Fruit fly (Drosophila melanogaster): ENCODE data around the gene Oatp33Eb.

Oatp33Eb gene

DNA sequence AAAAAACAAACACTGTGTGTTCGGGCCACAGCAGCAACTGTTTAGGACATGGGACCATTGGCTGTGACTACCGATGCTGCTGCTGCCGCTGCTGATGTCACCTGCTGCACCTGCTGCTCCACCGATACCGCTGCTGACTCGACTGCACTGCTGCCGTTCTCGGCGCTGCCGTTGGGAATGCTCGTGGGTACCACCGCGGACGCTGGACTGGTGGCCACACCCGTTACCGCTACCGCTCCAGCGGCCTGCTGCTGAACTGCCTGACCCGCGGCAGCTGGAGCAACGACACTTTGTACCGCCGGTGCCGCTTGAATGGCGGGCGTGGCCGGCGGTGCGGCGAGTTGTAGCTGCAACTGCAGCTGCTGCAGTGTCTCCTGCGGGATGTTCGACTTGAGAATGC is 9.4 kb downstream of the Oatp33Eb start:
- TF ChIP-seq Snoo (tag; optimal IDR thresholded peaks at IDR 0.05) (no peak), CG13204 (GFP tag; optimal IDR thresholded peaks at IDR 0.05) (peak; percentile 3), CG9948 (tag; optimal IDR thresholded peaks at IDR 0.05) (no peak)

DNA sequence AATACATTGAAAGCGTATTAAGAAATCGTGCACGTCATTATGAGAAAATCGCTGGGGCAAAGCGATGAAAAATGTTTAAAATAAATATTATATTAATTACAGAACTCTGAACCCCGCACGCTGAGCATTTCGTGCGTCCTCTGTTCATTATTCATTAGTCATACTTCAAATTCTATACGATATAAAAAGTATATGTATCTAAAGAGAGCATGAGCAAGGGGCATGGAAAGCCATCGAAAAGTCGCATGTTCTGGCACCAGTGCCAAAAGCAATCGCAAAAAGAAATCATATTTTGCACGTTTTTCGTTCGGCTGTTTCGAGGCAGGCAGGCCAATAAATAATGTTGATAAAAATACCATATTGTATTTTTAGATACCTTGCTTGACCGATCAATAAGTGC is 10.9 kb downstream of the Oatp33Eb start:
- no peak for TF ChIP-seq gl (tag; optimal IDR thresholded peaks at IDR 0.05)
- TF ChIP-seq D1 (tag; optimal IDR thresholded peaks at IDR 0.05) = no peak

dm6 chr2L:12459841-12460240 is 11.6 kb downstream of the Oatp33Eb start:
- TF ChIP-seq CG4496 (GFP tag; IDR thresholded peaks at IDR 0.05) (no peak), Pif1A (GFP tag; optimal IDR thresholded peaks at IDR 0.05) (no peak), CG9948 (tag; optimal IDR thresholded peaks at IDR 0.05) (no peak), CG15710 (tag; optimal IDR thresholded peaks at IDR 0.05) (no peak), D1 (tag; optimal IDR thresholded peaks at IDR 0.05) (no peak), rn (GFP tag; IDR thresholded peaks at IDR 0.05) (no peak), fd96Ca (GFP tag; IDR thresholded peaks at IDR 0.05) (no peak), Pif1B (GFP tag; optimal IDR thresholded peaks at IDR 0.05) (no peak), CG32121 (GFP tag; IDR thresholded peaks at IDR 0.05) (no peak), CG12605 (GFP tag; IDR thresholded peaks at IDR 0.05) (no peak), CG13204 (GFP tag; optimal IDR thresholded peaks at IDR 0.05) (no peak)

- TF ChIP-seq gl (tag; optimal IDR thresholded peaks at IDR 0.05) (peak; percentile 65), CG10348 (GFP tag; IDR thresholded peaks at IDR 0.05) (no peak), CG8301 (tag; optimal IDR thresholded peaks at IDR 0.05) (peak; percentile 28), CG8159 (tag; optimal IDR thresholded peaks at IDR 0.05) (peak; percentile 30), EcR (GFP tag; optimal IDR thresholded peaks at IDR 0.05) (peak; percentile 62), rn (GFP tag; IDR thresholded peaks at IDR 0.05) (0 out of 2 replicates have a peak, but pooled peaks have one; percentile 23), CG13204 (GFP tag; optimal IDR thresholded peaks at IDR 0.05) (peak; percentile 27), CG17806 (tag; optimal IDR thresholded peaks at IDR 0.05) (peak; percentile 28), Ets98B (GFP tag; IDR thresholded peaks at IDR 0.05) (peak; percentile 74), Snoo (tag; optimal IDR thresholded peaks at IDR 0.05) (peak; percentile 58), CG14655 (GFP tag; optimal IDR thresholded peaks at IDR 0.05) (peak; percentile 31), CG32121 (GFP tag; IDR thresholded peaks at IDR 0.05) (peak; percentile 68), CG15710 (tag; optimal IDR thresholded peaks at IDR 0.05) (peak; percentile 21), CG4496 (GFP tag; IDR thresholded peaks at IDR 0.05) (peak; percentile 69; the same call in 2 of the 3 replicates), CG34367 (tag; optimal IDR thresholded peaks at IDR 0.05) (peak; percentile 55), D1 (tag; optimal IDR thresholded peaks at IDR 0.05) (peak; percentile 20), Pif1B (GFP tag; optimal IDR thresholded peaks at IDR 0.05) (peak; percentile 77), CG12605 (GFP tag; IDR thresholded peaks at IDR 0.05) (peak; percentile 79), CG9948 (tag; optimal IDR thresholded peaks at IDR 0.05) (peak; percentile 9), Pif1A (GFP tag; optimal IDR thresholded peaks at IDR 0.05) (peak; percentile 65), fd96Ca (GFP tag; IDR thresholded peaks at IDR 0.05) (no peak; the same call in 1 of the 3 replicates)
Observed at dm6 chr2L:12460767-12461739, 12.8 kb downstream of the Oatp33Eb start.

DNA sequence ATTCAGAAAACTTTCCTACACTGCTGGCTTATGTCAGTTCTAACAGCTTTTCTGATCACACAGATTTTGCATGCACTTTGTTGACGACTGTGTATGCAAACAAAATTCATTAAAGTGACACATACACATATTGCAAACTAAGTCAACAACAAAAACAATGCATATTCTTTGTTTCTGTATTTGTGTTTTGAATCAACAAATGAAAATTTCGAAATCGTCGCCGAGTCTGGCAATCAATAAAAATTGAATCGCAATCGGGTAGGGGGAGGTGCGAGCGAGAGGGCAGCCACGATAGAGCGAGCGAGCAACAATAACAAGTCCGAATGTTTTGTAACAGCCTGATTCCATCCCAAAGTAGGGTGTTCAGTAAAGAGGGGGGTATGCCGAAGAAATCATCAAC is 14.8 kb downstream of the Oatp33Eb start:
- TF ChIP-seq rn (GFP tag; IDR thresholded peaks at IDR 0.05) = no peak
- TF ChIP-seq CG13204 (GFP tag; optimal IDR thresholded peaks at IDR 0.05) = no peak
- TF ChIP-seq CG14655 (GFP tag; optimal IDR thresholded peaks at IDR 0.05) = no peak
- no peak for TF ChIP-seq CG4496 (GFP tag; IDR thresholded peaks at IDR 0.05)
- no peak for TF ChIP-seq Pif1A (GFP tag; optimal IDR thresholded peaks at IDR 0.05)
- TF ChIP-seq CG17806 (tag; optimal IDR thresholded peaks at IDR 0.05) = no peak
- TF ChIP-seq CG34367 (tag; optimal IDR thresholded peaks at IDR 0.05) = no peak
- TF ChIP-seq gl (tag; optimal IDR thresholded peaks at IDR 0.05) = no peak

DNA sequence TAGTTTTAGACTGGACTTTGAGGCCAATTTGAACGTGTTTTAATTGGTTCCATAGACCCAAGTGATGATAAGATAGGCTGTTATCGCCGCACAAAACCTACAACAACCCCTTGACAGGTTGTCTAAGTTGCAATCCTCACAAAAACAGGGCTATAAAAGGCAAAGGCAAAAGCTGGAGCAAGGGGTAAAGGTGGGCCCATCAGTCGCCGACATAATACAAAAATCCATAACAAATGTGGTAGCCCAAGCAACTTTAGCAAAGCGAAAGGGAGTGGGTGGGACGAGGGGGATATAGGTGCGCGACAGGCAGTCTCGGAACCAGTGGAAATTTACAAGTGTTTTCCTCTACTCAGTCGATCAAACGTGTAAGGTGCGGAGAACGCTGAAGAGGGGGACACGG is 15.8 kb downstream of the Oatp33Eb start:
- TF ChIP-seq CG15710 (tag; optimal IDR thresholded peaks at IDR 0.05) = no peak

Data from whole organism, pupa.